Fruit fly (Drosophila melanogaster) whole organism, embryonic: ENCODE measurements around the gene BBS1.

ENCODE experiments used
- Bteb2 ChIP-seq: fragments of 200-800 bp; sonication (Bioruptor generic); optimal IDR thresholded peaks from 2 replicates; lab custom pipeline; 2016; ENCODE audit warnings: missing biosample characterization, missing genetic modification characterization
- CG11456 ChIP-seq: fragments of 200-800 bp; sonication (Bioruptor generic); IDR thresholded peaks from 3 replicates; pipeline ENCODE4 v1.3.6; 2022; ENCODE audit warnings: missing biosample characterization, missing genetic modification characterization
- CG11504 ChIP-seq: fragments of 200-800 bp; sonication (Bioruptor generic); optimal IDR thresholded peaks from 3 replicates; lab custom pipeline; 2019; ENCODE audit warnings: missing biosample characterization, mild to moderate bottlenecking, missing genetic modification characterization, moderate library complexity
- CG12769 ChIP-seq: fragments of 200-800 bp; sonication (Bioruptor generic); optimal IDR thresholded peaks from 2 replicates; lab custom pipeline; 2019; ENCODE audit warnings: missing biosample characterization, mild to moderate bottlenecking, missing genetic modification characterization, moderate library complexity
- CG13424 ChIP-seq: fragments of 200-800 bp; sonication (Bioruptor generic); optimal IDR thresholded peaks from 2 replicates; lab custom pipeline; 2019; ENCODE audit warnings: missing biosample characterization, mild to moderate bottlenecking, missing genetic modification characterization, moderate library complexity
- CG14441 ChIP-seq: fragments of 200-800 bp; sonication (Bioruptor generic); IDR thresholded peaks from 2 replicates; pipeline ENCODE4 v1.3.6; 2022; ENCODE audit warnings: missing biosample characterization, missing genetic modification characterization
- CG15269 ChIP-seq: fragments of 200-800 bp; sonication (Bioruptor generic); optimal IDR thresholded peaks from 2 replicates; lab custom pipeline; 2018; ENCODE audit warnings: missing biosample characterization, mild to moderate bottlenecking, missing genetic modification characterization, moderate library complexity
- CG17359 ChIP-seq: fragments of 200-800 bp; sonication (Bioruptor generic); optimal IDR thresholded peaks from 3 replicates; lab custom pipeline; 2018; ENCODE audit warnings: missing biosample characterization, mild to moderate bottlenecking, missing genetic modification characterization, moderate library complexity
- CG18476 ChIP-seq: fragments of 200-800 bp; sonication (Bioruptor generic); optimal IDR thresholded peaks from 2 replicates; lab custom pipeline; 2016; ENCODE audit warnings: missing biosample characterization, mild to moderate bottlenecking, missing genetic modification characterization
- CG2199 ChIP-seq: fragments of 200-800 bp; sonication (Bioruptor generic); IDR thresholded peaks from 3 replicates; pipeline ENCODE4 v1.3.6; 2022; ENCODE audit warnings: missing biosample characterization, missing genetic modification characterization
- CG2712 ChIP-seq: fragments of 200-800 bp; optimal IDR thresholded peaks from 3 replicates; lab custom pipeline; 2019; ENCODE audit warnings: missing biosample characterization, mild to moderate bottlenecking, missing genetic modification characterization, moderate library complexity
- CG31441 ChIP-seq: fragments of 200-800 bp; sonication (Bioruptor generic); IDR thresholded peaks from 2 replicates; pipeline ENCODE4 v1.3.6; 2022; ENCODE audit warnings: missing biosample characterization, missing genetic modification characterization
- CG3838 ChIP-seq: fragments of 200-800 bp; sonication (Bioruptor generic); optimal IDR thresholded peaks from 3 replicates; lab custom pipeline; 2016; ENCODE audit warnings: missing biosample characterization, missing genetic modification characterization
- CG4360 ChIP-seq: fragments of 200-800 bp; sonication (Bioruptor generic); IDR thresholded peaks from 2 replicates; pipeline ENCODE4 v1.3.6; 2022; ENCODE audit warnings: missing biosample characterization, missing genetic modification characterization
- CG5180 ChIP-seq: fragments of 200-800 bp; sonication (Bioruptor generic); optimal IDR thresholded peaks from 3 replicates; lab custom pipeline; 2017; ENCODE audit warnings: missing biosample characterization, missing genetic modification characterization, mild to moderate bottlenecking, moderate library complexity, missing genetic modification reagents
- CG8478 ChIP-seq: fragments of >200 bp; optimal IDR thresholded peaks from 2 replicates; lab custom pipeline; 2018
- CoRest ChIP-seq: fragments of 200-800 bp; sonication (Bioruptor generic); optimal IDR thresholded peaks from 3 replicates; lab custom pipeline; 2018; ENCODE audit warnings: missing biosample characterization, mild to moderate bottlenecking, missing genetic modification characterization, moderate library complexity
- CrebB ChIP-seq: fragments of 200-800 bp; sonication (Bioruptor generic); optimal IDR thresholded peaks from 3 replicates; lab custom pipeline; 2018; ENCODE audit warnings: missing biosample characterization, mild to moderate bottlenecking, missing genetic modification characterization
- Deaf1 ChIP-seq: fragments of 200-800 bp; optimal IDR thresholded peaks from 3 replicates; lab custom pipeline; 2019; ENCODE audit warnings: missing biosample characterization, mild to moderate bottlenecking, missing genetic modification characterization, moderate library complexity
- E2f1 ChIP-seq: fragments of 200-800 bp; sonication (Bioruptor generic); IDR thresholded peaks from 2 replicates; pipeline ENCODE4 v1.3.6; 2022; ENCODE audit warnings: missing biosample characterization, missing genetic modification characterization
- ERR ChIP-seq: fragments of 200-800 bp; sonication (Bioruptor generic); optimal IDR thresholded peaks from 2 replicates; lab custom pipeline; 2016; ENCODE audit warnings: missing biosample characterization, missing genetic modification characterization
- Ets65A ChIP-seq: fragments of 200-800 bp; sonication (Bioruptor generic); peaks from one replicate; lab custom pipeline; 2016; ENCODE audit warnings: missing biosample characterization, missing genetic modification characterization
- HmgZ ChIP-seq: fragments of 200-800 bp; sonication (Bioruptor generic); optimal IDR thresholded peaks from 2 replicates; lab custom pipeline; 2018; ENCODE audit warnings: missing biosample characterization, mild to moderate bottlenecking, missing genetic modification characterization
- Hr3 ChIP-seq: fragments of 200-800 bp; sonication (Bioruptor generic); optimal IDR thresholded peaks from 3 replicates; lab custom pipeline; 2016; ENCODE audit warnings: missing biosample characterization, missing genetic modification characterization
- Hr51 ChIP-seq, 2 experiments: fragments of 200-800 bp; sonication (Bioruptor generic); optimal IDR thresholded peaks; 2 replicates in 1 of 2; 3 replicates in 1 of 2; lab custom pipeline; 2016 to 2018; ENCODE audit warnings: missing biosample characterization in 2 of 2, missing genetic modification characterization in 2 of 2, mild to moderate bottlenecking in 1 of 2, moderate library complexity in 1 of 2
- Med ChIP-seq: fragments of 200-800 bp; sonication (Bioruptor generic); peaks from one replicate; lab custom pipeline; 2016; ENCODE audit warnings: missing biosample characterization, missing genetic modification characterization, mild to moderate bottlenecking, inconsistent platforms, moderate library complexity
- Nf-YA ChIP-seq: fragments of 200-800 bp; sonication (Bioruptor generic); IDR thresholded peaks from 2 replicates; pipeline ENCODE4 v1.3.6; 2022; ENCODE audit warnings: missing biosample characterization, missing genetic modification characterization
- Ptx1 ChIP-seq: fragments of 200-800 bp; sonication (Bioruptor generic); IDR thresholded peaks from 2 replicates; pipeline ENCODE4 v1.3.6; 2022; ENCODE audit warnings: missing biosample characterization, missing genetic modification characterization
- Ravus ChIP-seq: fragments of 200-800 bp; sonication (Bioruptor generic); IDR thresholded peaks from 2 replicates; pipeline ENCODE4 v1.3.6; 2022; ENCODE audit warnings: missing biosample characterization, missing genetic modification characterization
- Trl ChIP-seq, 3 experiments: fragments of >200 bp in 2 of 3; fragments of 200-800 bp in 1 of 3; sonication (Bioruptor generic) in 1 of 3; optimal IDR thresholded peaks; 2 replicates in 1 of 3; 3 replicates in 2 of 3; lab custom pipeline; 2016 to 2017; ENCODE audit warnings: missing biosample characterization in 1 of 3, missing genetic modification characterization in 1 of 3
- abd-A ChIP-seq: fragments of 200-800 bp; sonication (Bioruptor generic); optimal IDR thresholded peaks from 3 replicates; lab custom pipeline; 2019; ENCODE audit warnings: missing biosample characterization, mild to moderate bottlenecking, missing genetic modification characterization, moderate library complexity
- br ChIP-seq: fragments of >200 bp; optimal IDR thresholded peaks from 2 replicates; lab custom pipeline; 2017
- dmrt99B ChIP-seq: fragments of 200-800 bp; sonication (Bioruptor generic); optimal IDR thresholded peaks from 2 replicates; lab custom pipeline; 2018; ENCODE audit warnings: missing biosample characterization, mild to moderate bottlenecking, missing genetic modification characterization, moderate library complexity
- ewg ChIP-seq: fragments of 200-800 bp; sonication (Bioruptor generic); optimal IDR thresholded peaks from 3 replicates; lab custom pipeline; 2017; ENCODE audit warnings: mild to moderate bottlenecking, missing biosample characterization, missing genetic modification reagents, missing genetic modification characterization
- gce ChIP-seq: fragments of 200-800 bp; sonication (Bioruptor generic); IDR thresholded peaks from 3 replicates; pipeline ENCODE4 v1.3.6; 2022; ENCODE audit warnings: missing biosample characterization, missing genetic modification characterization
- gem ChIP-seq: fragments of 200-800 bp; sonication (Bioruptor generic); optimal IDR thresholded peaks from 2 replicates; lab custom pipeline; 2019; ENCODE audit warnings: missing biosample characterization, mild to moderate bottlenecking, missing genetic modification characterization, moderate library complexity
- grn ChIP-seq: fragments of 200-800 bp; sonication (Bioruptor generic); optimal IDR thresholded peaks from 3 replicates; lab custom pipeline; 2017; ENCODE audit warnings: missing biosample characterization, missing genetic modification characterization
- nmo ChIP-seq: fragments of 200-800 bp; sonication (Bioruptor generic); optimal IDR thresholded peaks from 2 replicates; lab custom pipeline; 2018; ENCODE audit warnings: missing biosample characterization, mild to moderate bottlenecking, missing genetic modification characterization, moderate library complexity
- phol ChIP-seq: fragments of 200-800 bp; sonication (Bioruptor generic); optimal IDR thresholded peaks from 3 replicates; lab custom pipeline; 2018; ENCODE audit warnings: missing biosample characterization, mild to moderate bottlenecking, missing genetic modification characterization, moderate library complexity
- sens ChIP-seq: fragments of 200-800 bp; sonication (Bioruptor generic); peaks from one replicate; lab custom pipeline; 2016; ENCODE audit warnings: missing biosample characterization, missing genetic modification characterization
- ttk ChIP-seq: fragments of 200-800 bp; sonication (Bioruptor generic); IDR thresholded peaks from 2 replicates; pipeline ENCODE4 v2.1.2; 2022; ENCODE audit warnings: missing biosample characterization, missing genetic modification characterization
- unpg ChIP-seq: fragments of 200-800 bp; sonication (Bioruptor generic); optimal IDR thresholded peaks from 3 replicates; lab custom pipeline; 2018; ENCODE audit warnings: missing biosample characterization, mild to moderate bottlenecking, missing genetic modification characterization, moderate library complexity
- zen2 ChIP-seq: fragments of 200-800 bp; sonication (Bioruptor generic); IDR thresholded peaks from 3 replicates; pipeline ENCODE4 v1.3.6; 2022; ENCODE audit warnings: missing biosample characterization, missing genetic modification characterization; ENCODE audit not compliant: partially characterized antibody

The BBS1 gene

DNA sequence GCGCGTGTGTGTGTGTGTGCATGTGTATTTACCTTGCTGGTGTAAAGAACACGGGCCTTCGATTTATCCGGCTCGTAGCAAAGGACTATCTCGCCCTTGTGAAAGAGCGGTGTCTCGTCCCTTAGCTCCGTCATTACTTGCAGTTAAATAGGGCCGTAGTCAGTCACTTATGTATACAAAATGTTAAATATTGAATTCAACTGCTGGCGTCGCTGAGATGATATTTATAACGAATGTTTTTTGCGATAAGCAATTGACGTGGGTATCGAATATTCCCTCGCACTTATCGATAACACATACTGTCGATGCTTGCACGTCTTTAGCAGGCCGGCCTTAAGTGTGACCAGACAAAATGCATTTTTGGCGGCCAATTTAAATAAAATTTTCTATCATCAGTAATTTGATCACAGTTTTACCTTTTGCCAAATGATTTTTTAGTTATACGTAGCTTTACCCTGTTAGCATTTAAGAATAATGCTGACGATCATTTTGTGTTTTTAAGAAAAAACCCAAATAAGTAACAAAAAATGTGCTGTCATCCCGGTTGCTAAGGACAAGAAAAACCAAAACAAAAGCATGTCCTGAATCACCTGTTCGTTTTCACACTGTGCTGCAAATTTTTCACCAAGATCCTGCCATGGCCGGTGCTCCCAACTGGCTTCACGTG is at the start of gene BBS1, which contains the start of gene msl-3 (continued):
- peak; percentile 22; the same call in 1 of the 3 replicates for TF ChIP-seq zen2 (GFP tag; lab: Robert Waterston, UW)
- no peak for TF ChIP-seq br
- TF ChIP-seq CG5180 = no peak
- no peak for TF ChIP-seq Ravus

dm6 chr3L:7077258-7077657 is 48.4 kb upstream of the BBS1 start, which contains the start of gene CG8641:
TSS of gene CG8641 (minus strand) at chr3L:7077462.
- TF ChIP-seq CG18476 (GFP tag; lab: Kevin White, UChicago) (no peak), Trl (optimal IDR thresholded peaks at IDR 0.05; lab: Kevin White, UChicago) (peak; percentile 9 to 18), Trl (GFP tag; optimal IDR thresholded peaks at IDR 0.05; lab: Kevin White, UChicago) (no peak), abd-A (tag; lab: Kevin White, UChicago) (peak; percentile 35), CG11456 (GFP tag; lab: Robert Waterston, UW) (0 out of 3 replicates have a peak, but pooled peaks have one; percentile 39), ewg (GFP tag; lab: Kevin White, UChicago) (peak; percentile 71), Med (peak; percentile 66), Deaf1 (tag; lab: Kevin White, UChicago) (peak; percentile 78), ERR (no peak)

dm6 chr3L:7082168-7082567 is 43.5 kb upstream of the BBS1 start:
- TF ChIP-seq CG2199 (peak; percentile 92; the same call in 2 of the 3 replicates), CG4360 (GFP tag; lab: Robert Waterston, UW) (no peak), Nf-YA (no peak)
- TF ChIP-seq, all 482 proteins: peak for 1

DNA sequence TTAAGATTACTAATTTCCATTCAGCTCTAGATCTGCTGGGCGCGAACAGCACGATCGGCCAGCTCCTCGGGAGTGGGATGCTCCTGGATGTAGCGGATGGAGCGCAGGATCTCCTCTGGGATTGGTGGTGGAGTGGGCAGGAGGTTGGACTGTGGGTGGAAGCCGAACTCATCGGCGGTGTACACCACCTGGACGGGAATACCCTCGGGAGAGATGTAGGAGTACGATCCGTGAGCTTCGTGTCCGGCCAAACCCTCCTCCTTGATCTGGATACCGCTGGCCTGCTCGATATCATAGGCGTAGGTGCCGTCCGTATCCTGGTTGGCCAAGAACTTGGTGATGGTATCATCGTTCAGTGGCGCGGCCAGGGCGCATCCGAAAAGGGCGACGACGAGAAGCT is 39.6 kb upstream of the BBS1 start:
- TF ChIP-seq Ets65A (GFP tag; lab: Kevin White, UChicago) = peak; percentile 67
- TF ChIP-seq ttk = no peak
- no peak for TF ChIP-seq grn (GFP tag; lab: Kevin White, UChicago)
- TF ChIP-seq CrebB (tag; lab: Kevin White, UChicago) = no peak
- peak; percentile 72 for TF ChIP-seq CG12769 (tag; lab: Kevin White, UChicago)
- 0 out of 2 replicates have a peak, but pooled peaks have one; percentile 19 for TF ChIP-seq CG14441
- no peak for TF ChIP-seq Bteb2
- no peak for TF ChIP-seq CG8478 (lab: Kevin White, UChicago)

DNA sequence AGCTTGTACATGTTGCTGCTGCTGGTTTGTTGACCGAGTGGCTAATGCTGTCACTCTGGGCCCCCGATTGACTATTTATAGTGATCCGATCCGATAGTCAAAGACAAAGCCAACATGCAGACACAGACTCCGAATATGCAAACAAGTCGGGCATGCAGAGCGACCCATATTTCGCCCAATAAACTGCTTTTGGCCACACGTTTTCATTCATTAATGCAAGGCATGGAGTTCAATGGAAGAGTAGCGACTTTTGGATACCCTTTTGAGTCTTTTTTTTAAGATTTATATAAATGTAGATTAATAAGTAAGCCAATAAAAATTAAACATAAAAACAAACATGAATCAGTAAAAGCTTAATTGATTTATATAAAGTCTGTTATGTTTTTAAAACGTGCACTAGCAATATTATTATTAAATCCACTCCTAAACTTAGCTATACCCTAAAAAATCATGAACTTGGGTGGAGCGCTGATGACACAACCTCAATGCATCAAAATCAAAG is 39.1 kb upstream of the BBS1 start, which contains the start of gene Cpr65Ea:
TSS of gene Cpr65Ea (minus strand) at position 51 of the 502 bp plus-strand sequence.
- peak; percentile 33 for TF ChIP-seq CoRest (tag; lab: Kevin White, UChicago)
- peak; percentile 25 for TF ChIP-seq CG2712 (tag; lab: Kevin White, UChicago)
- TF ChIP-seq Hr3 (GFP tag; lab: Kevin White, UChicago) = no peak
- TF ChIP-seq unpg (GFP tag; lab: Kevin White, UChicago) = peak; percentile 23
- peak; percentile 47 for TF ChIP-seq CG13424 (tag; lab: Kevin White, UChicago)
- peak; percentile 18 for TF ChIP-seq CG17359 (tag; lab: Kevin White, UChicago)
- peak; percentile 71 for TF ChIP-seq dmrt99B (tag; lab: Kevin White, UChicago)
- peak; percentile 16 for TF ChIP-seq phol (tag; lab: Kevin White, UChicago)
- no peak for TF ChIP-seq CG3838 (GFP tag; lab: Kevin White, UChicago)
- TF ChIP-seq sens = peak; percentile 43
- TF ChIP-seq gem (tag; lab: Kevin White, UChicago) = peak; percentile 54
- peak; percentile 20; the same call in 1 of the 2 replicates for TF ChIP-seq E2f1 (GFP tag; lab: Robert Waterston, UW)
- peak; percentile 61 for TF ChIP-seq CG15269
- peak; percentile 23; the same call in 1 of the 2 replicates for TF ChIP-seq CG31441
- no peak for TF ChIP-seq gce (GFP tag; lab: Robert Waterston, UW)
- peak; percentile 49 for TF ChIP-seq Ptx1 (GFP tag; lab: Robert Waterston, UW)
- TF ChIP-seq nmo = peak; percentile 11
- TF ChIP-seq ttk = 0 out of 2 replicates have a peak, but pooled peaks have one; percentile 23
- TF ChIP-seq Hr51 (GFP tag; optimal IDR thresholded peaks at IDR 0.05; lab: Kevin White, UChicago) = peak in 1 of 2 experiments; percentile 76
- no peak for TF ChIP-seq HmgZ
- TF ChIP-seq CG11504 = peak; percentile 68
